Worm (Caenorhabditis elegans) whole organism, L4 larva: ENCODE measurements around the gene ZC250.4.

ENCODE experiments used
- T20F7.1 ChIP-seq: fragments of 200-800 bp; sonication (Bioruptor generic); optimal IDR thresholded peaks from 2 replicates; lab custom pipeline; 2018; ENCODE audit warnings: mild to moderate bottlenecking, missing genetic modification characterization, missing compliant biosample characterization
- T26A8.4 ChIP-seq: fragments of 200-800 bp; sonication (Bioruptor generic); IDR thresholded peaks from 2 replicates; pipeline ENCODE4 v1.3.6; 2022; ENCODE audit warnings: missing genetic modification characterization, missing compliant biosample characterization
- Y48G9A.11 ChIP-seq: fragments of 200-800 bp; sonication (Bioruptor generic); IDR thresholded peaks from 2 replicates; pipeline ENCODE4 v1.3.6; 2022; ENCODE audit warnings: missing genetic modification reagents, missing genetic modification characterization, missing compliant biosample characterization
- ZK337.2 ChIP-seq: fragments of 200-800 bp; sonication (Bioruptor generic); IDR thresholded peaks from 2 replicates; pipeline ENCODE4 v1.3.6; 2022; ENCODE audit warnings: missing genetic modification reagents, missing genetic modification characterization, missing compliant biosample characterization
- ZK546.5 ChIP-seq, 2 experiments: sonication (generic microtip); optimal IDR thresholded peaks; 2 replicates each; lab custom pipeline; 2017; ENCODE audit warnings: missing biosample characterization in 2 of 2, missing genetic modification characterization in 2 of 2
- aha-1 ChIP-seq: fragments of 150-350 bp; peaks from one replicate; lab custom pipeline; 2014; ENCODE audit warnings: missing biosample characterization, missing genetic modification characterization
- ama-1 ChIP-seq: fragments of 150-350 bp; optimal IDR thresholded peaks from 2 replicates; lab custom pipeline; 2014; ENCODE audit warnings: inconsistent platforms, mixed read lengths
- ceh-82 ChIP-seq: sonication (generic microtip); optimal IDR thresholded peaks from 2 replicates; lab custom pipeline; 2017; ENCODE audit warnings: missing biosample characterization, missing genetic modification characterization
- ces-1 ChIP-seq: fragments of 150-350 bp; sonication (generic microtip); optimal IDR thresholded peaks from 4 replicates; lab custom pipeline; 2014; ENCODE audit warnings: missing biosample characterization, missing genetic modification reagents, missing genetic modification characterization
- ctbp-1 ChIP-seq: fragments of 200-800 bp; sonication (Bioruptor generic); IDR thresholded peaks from 2 replicates; pipeline ENCODE4 v1.3.6; 2022; ENCODE audit warnings: missing genetic modification reagents, missing genetic modification characterization, missing compliant biosample characterization
- daf-12 ChIP-seq: fragments of 150-350 bp; optimal IDR thresholded peaks from 2 replicates; lab custom pipeline; 2014; ENCODE audit warnings: missing biosample characterization, missing genetic modification reagents, missing genetic modification characterization
- dmd-6 ChIP-seq: fragments of 200-800 bp; sonication (Bioruptor generic); IDR thresholded peaks from 2 replicates; pipeline ENCODE4 v1.3.6; 2022; ENCODE audit warnings: missing genetic modification reagents, missing genetic modification characterization, missing compliant biosample characterization
- dve-1 ChIP-seq: sonication (generic microtip); optimal IDR thresholded peaks from 2 replicates; lab custom pipeline; 2017; ENCODE audit warnings: antibody characterized with exemption, mild to moderate bottlenecking, missing genetic modification characterization, missing compliant biosample characterization; ENCODE audit not compliant: insufficient read depth
- egl-43 ChIP-seq: fragments of 200-800 bp; sonication (Bioruptor generic); IDR thresholded peaks from 2 replicates; pipeline ENCODE4 v1.3.6; 2022; ENCODE audit warnings: missing genetic modification reagents, missing genetic modification characterization, missing compliant biosample characterization
- fkh-10 ChIP-seq: fragments of 150-350 bp; optimal IDR thresholded peaks from 2 replicates; lab custom pipeline; 2014; ENCODE audit warnings: missing biosample characterization, missing genetic modification reagents, missing genetic modification characterization
- hif-1 ChIP-seq, 2 experiments: sonication (generic microtip); optimal IDR thresholded peaks; 2 replicates each; lab custom pipeline; 2016 to 2017; ENCODE audit warnings: missing compliant biosample characterization in 2 of 2, missing genetic modification characterization in 2 of 2, missing genetic modification reagents in 2 of 2, missing genotype in 2 of 2, mild to moderate bottlenecking in 1 of 2
- hlh-11 ChIP-seq: fragments of 200-800 bp; sonication (Bioruptor generic); optimal IDR thresholded peaks from 2 replicates; lab custom pipeline; 2018; ENCODE audit warnings: mild to moderate bottlenecking, missing genetic modification characterization, missing compliant biosample characterization
- hlh-30 ChIP-seq: sonication (generic microtip); optimal IDR thresholded peaks from 2 replicates; lab custom pipeline; 2017; ENCODE audit warnings: antibody characterized with exemption, mild to moderate bottlenecking, missing genetic modification characterization, missing compliant biosample characterization; ENCODE audit not compliant: insufficient read depth
- jun-1 ChIP-seq: fragments of 150-350 bp; optimal IDR thresholded peaks from 2 replicates; lab custom pipeline; 2014; ENCODE audit warnings: missing biosample characterization, missing genetic modification reagents, missing genetic modification characterization
- lim-7 ChIP-seq: fragments of 200-800 bp; sonication (Bioruptor generic); IDR thresholded peaks from 2 replicates; pipeline ENCODE4 v1.3.6; 2022; ENCODE audit warnings: missing genetic modification characterization, missing compliant biosample characterization
- lin-1 ChIP-seq: fragments of 200-800 bp; sonication (Bioruptor generic); IDR thresholded peaks from 2 replicates; pipeline ENCODE4 v1.3.6; 2022; ENCODE audit warnings: missing genetic modification reagents, missing genetic modification characterization, missing compliant biosample characterization
- lin-13 ChIP-seq: fragments of 150-350 bp; optimal IDR thresholded peaks from 2 replicates; lab custom pipeline; 2014; ENCODE audit warnings: missing biosample characterization, missing genetic modification reagents, missing genetic modification characterization
- lir-3 ChIP-seq: sonication (generic microtip); optimal IDR thresholded peaks from 2 replicates; lab custom pipeline; 2016; ENCODE audit warnings: mild to moderate bottlenecking, missing genetic modification characterization, missing compliant biosample characterization
- lsy-2 ChIP-seq, 2 experiments: fragments of 150-350 bp in 1 of 2; sonication (generic microtip) in 1 of 2; optimal IDR thresholded peaks; 2 replicates each; lab custom pipeline; 2014 to 2017; ENCODE audit warnings: missing biosample characterization in 2 of 2, missing genetic modification characterization in 2 of 2
- mep-1 ChIP-seq: fragments of 150-350 bp; sonication (generic microtip); optimal IDR thresholded peaks from 3 replicates; lab custom pipeline; 2014; ENCODE audit warnings: missing biosample characterization, missing genetic modification characterization
- mes-2 ChIP-seq: sonication (generic microtip); optimal IDR thresholded peaks from 2 replicates; lab custom pipeline; 2016; ENCODE audit warnings: missing genotype, mild to moderate bottlenecking, missing genetic modification characterization, missing compliant biosample characterization; ENCODE audit not compliant: poor library complexity, severe bottlenecking
- mxl-3 ChIP-seq: fragments of 200-800 bp; sonication (Bioruptor generic); optimal IDR thresholded peaks from 2 replicates; lab custom pipeline; 2018; ENCODE audit warnings: mild to moderate bottlenecking, missing genetic modification characterization, missing compliant biosample characterization
- nhr-102 ChIP-seq: sonication (generic microtip); optimal IDR thresholded peaks from 2 replicates; lab custom pipeline; 2016; ENCODE audit warnings: mild to moderate bottlenecking, missing genetic modification characterization, moderate library complexity, missing compliant biosample characterization
- nhr-11 ChIP-seq: fragments of 150-350 bp; optimal IDR thresholded peaks from 2 replicates; lab custom pipeline; 2014; ENCODE audit warnings: missing biosample characterization, missing genetic modification characterization
- nhr-111 ChIP-seq: fragments of 200-800 bp; sonication (Bioruptor generic); optimal IDR thresholded peaks from 2 replicates; lab custom pipeline; 2018; ENCODE audit warnings: mild to moderate bottlenecking, missing genetic modification characterization, missing compliant biosample characterization
- nhr-28 ChIP-seq: fragments of 150-350 bp; optimal IDR thresholded peaks from 2 replicates; lab custom pipeline; 2014; ENCODE audit warnings: missing biosample characterization, missing genetic modification characterization
- nhr-48 ChIP-seq: sonication (generic microtip); optimal IDR thresholded peaks from 2 replicates; lab custom pipeline; 2016; ENCODE audit warnings: mild to moderate bottlenecking, missing genetic modification characterization, missing compliant biosample characterization
- nhr-6 ChIP-seq: fragments of 150-350 bp; optimal IDR thresholded peaks from 2 replicates; lab custom pipeline; 2014; ENCODE audit warnings: missing biosample characterization, missing genetic modification characterization
- nhr-77 ChIP-seq: fragments of 150-350 bp; optimal IDR thresholded peaks from 2 replicates; lab custom pipeline; 2014; ENCODE audit warnings: missing biosample characterization, missing genetic modification characterization
- pqm-1 ChIP-seq: sonication (generic microtip); optimal IDR thresholded peaks from 2 replicates; lab custom pipeline; 2017; ENCODE audit warnings: missing biosample characterization, missing genetic modification characterization
- rbr-2 ChIP-seq: sonication (generic microtip); optimal IDR thresholded peaks from 2 replicates; lab custom pipeline; 2016; ENCODE audit warnings: missing genotype, missing genetic modification characterization, missing compliant biosample characterization
- set-16 ChIP-seq: fragments of 200-800 bp; sonication (Bioruptor generic); IDR thresholded peaks from 2 replicates; pipeline ENCODE4 v1.3.6; 2022; ENCODE audit warnings: missing genetic modification reagents, missing genetic modification characterization, missing compliant biosample characterization
- snpc-1.2 ChIP-seq: fragments of 200-800 bp; sonication (Bioruptor generic); IDR thresholded peaks from 2 replicates; pipeline ENCODE4 v1.3.6; 2022; ENCODE audit warnings: missing genetic modification reagents, missing genetic modification characterization, missing compliant biosample characterization
- spr-1 ChIP-seq: sonication (generic microtip); optimal IDR thresholded peaks from 2 replicates; lab custom pipeline; 2016; ENCODE audit warnings: mild to moderate bottlenecking, missing genetic modification characterization, missing compliant biosample characterization
- tra-1 ChIP-seq: fragments of 200-800 bp; sonication (Bioruptor generic); IDR thresholded peaks from 2 replicates; pipeline ENCODE4 v1.3.6; 2022; ENCODE audit warnings: missing genetic modification reagents, missing genetic modification characterization, missing compliant biosample characterization
- unc-130 ChIP-seq: sonication (generic microtip); optimal IDR thresholded peaks from 2 replicates; lab custom pipeline; 2016; ENCODE audit warnings: missing genetic modification reagents, missing genetic modification characterization, missing compliant biosample characterization
- zfp-2 ChIP-seq: sonication (generic microtip); optimal IDR thresholded peaks from 2 replicates; lab custom pipeline; 2016; ENCODE audit warnings: mild to moderate bottlenecking, missing genetic modification characterization, missing compliant biosample characterization
- zfp-3 ChIP-seq: fragments of 200-800 bp; sonication (Bioruptor generic); conservative IDR thresholded peaks from 2 replicates; pipeline ENCODE4 v1.3.6; 2022; ENCODE audit warnings: missing genetic modification reagents, missing genetic modification characterization, missing compliant biosample characterization
- zip-2 ChIP-seq: fragments of 150-350 bp; optimal IDR thresholded peaks from 2 replicates; lab custom pipeline; 2014; ENCODE audit warnings: missing biosample characterization, missing genetic modification characterization
- ztf-11 ChIP-seq: fragments of 150-350 bp; optimal IDR thresholded peaks from 2 replicates; lab custom pipeline; 2014; ENCODE audit warnings: missing biosample characterization, missing genetic modification characterization

The ZC250.4 gene

ce11 chrV:5790497-5791280 is 22.2 kb downstream of the ZC250.4 start, which contains the start of the genes nhr-142 and F44E7.9 (continued):
- peak; percentile 89 for TF ChIP-seq rbr-2 (tag; lab: Kevin White, UChicago)
- TF ChIP-seq hlh-11 (tag; lab: Kevin White, UChicago) = peak; percentile 80
- TF ChIP-seq lim-7 (GFP tag; lab: Robert Waterston, UW) = no peak
- peak; percentile 39; the same call in 1 of the 2 replicates for TF ChIP-seq ZK337.2
- TF ChIP-seq pqm-1 (tag; lab: Kevin White, UChicago) = peak; percentile 16
- peak; percentile 82 for TF ChIP-seq dve-1 (tag; lab: Kevin White, UChicago)
- peak; percentile 100 for TF ChIP-seq nhr-28 (tag; lab: Kevin White, UChicago)
- TF ChIP-seq aha-1 (tag; lab: Kevin White, UChicago) = peak; percentile 96
- peak; percentile 95 for TF ChIP-seq mes-2 (tag; lab: Kevin White, UChicago)
- TF ChIP-seq zfp-3 (GFP tag; lab: Robert Waterston, UW) = 0 out of 2 replicates have a peak, but pooled peaks have one; percentile 54
- TF ChIP-seq hlh-30 (tag; lab: Kevin White, UChicago) = peak; percentile 59
- TF ChIP-seq nhr-11 (tag; lab: Kevin White, UChicago) = peak; percentile 82
- peak; percentile 92 for TF ChIP-seq nhr-102 (tag; lab: Kevin White, UChicago)
- TF ChIP-seq spr-1 (tag; lab: Kevin White, UChicago) = peak; percentile 83
- TF ChIP-seq nhr-6 (tag; lab: Kevin White, UChicago) = peak; percentile 91
- TF ChIP-seq lsy-2 (tag; optimal IDR thresholded peaks at IDR 0.05; lab: Kevin White, UChicago) = peak; percentile 33 to 89
- peak; percentile 4 to 87 for TF ChIP-seq hif-1 (tag; optimal IDR thresholded peaks at IDR 0.05; lab: Kevin White, UChicago)
- no peak for TF ChIP-seq ceh-82 (tag; lab: Kevin White, UChicago)
- TF ChIP-seq nhr-77 = peak; percentile 84
- TF ChIP-seq unc-130 (GFP tag; lab: Kevin White, UChicago) = peak; percentile 75
- peak; percentile 67 for TF ChIP-seq ctbp-1 (GFP tag; lab: Robert Waterston, UW)
- TF ChIP-seq ama-1 (lab: Kevin White, UChicago) = no peak
- peak; percentile 14 for TF ChIP-seq zip-2
- TF ChIP-seq egl-43 (GFP tag; lab: Robert Waterston, UW) = 0 out of 2 replicates have a peak, but pooled peaks have one; percentile 12
- peak; percentile 27 for TF ChIP-seq zfp-2 (tag; lab: Kevin White, UChicago)
- TF ChIP-seq Y48G9A.11 = peak; percentile 47; the same call in 1 of the 2 replicates
- no peak for TF ChIP-seq nhr-111 (GFP tag; lab: Kevin White, UChicago)
- peak; percentile 95 for TF ChIP-seq mep-1
- TF ChIP-seq jun-1 = peak; percentile 21
- 0 out of 2 replicates have a peak, but pooled peaks have one; percentile 41 for TF ChIP-seq lin-1
- peak; percentile 58 for TF ChIP-seq tra-1 (GFP tag; lab: Robert Waterston, UW)
- TF ChIP-seq T20F7.1 = peak; percentile 83
- TF ChIP-seq lir-3 (tag; lab: Kevin White, UChicago) = peak; percentile 2
- TF ChIP-seq ZK546.5 (tag; optimal IDR thresholded peaks at IDR 0.05; lab: Kevin White, UChicago) = no peak
- TF ChIP-seq ces-1 = no peak
- TF ChIP-seq ztf-11 = no peak
- TF ChIP-seq nhr-48 (tag; lab: Kevin White, UChicago) = peak; percentile 71
- TF ChIP-seq lin-13 = peak; percentile 80
- peak; percentile 66 for TF ChIP-seq snpc-1.2 (GFP tag; lab: Robert Waterston, UW)

- TF ChIP-seq dmd-6 (GFP tag; lab: Robert Waterston, UW) (peak; percentile 18; the same call in 1 of the 2 replicates), fkh-10 (GFP tag; lab: Kevin White, UChicago) (no peak), set-16 (no peak), egl-43 (GFP tag; lab: Robert Waterston, UW) (peak; percentile 19; the same call in 1 of the 2 replicates), hlh-11 (tag; lab: Kevin White, UChicago) (peak; percentile 10), T26A8.4 (GFP tag; lab: Robert Waterston, UW) (no peak), mxl-3 (no peak), nhr-102 (tag; lab: Kevin White, UChicago) (peak; percentile 13), nhr-28 (tag; lab: Kevin White, UChicago) (peak; percentile 99), daf-12 (no peak), pqm-1 (tag; lab: Kevin White, UChicago) (peak; percentile 38), dve-1 (tag; lab: Kevin White, UChicago) (peak; percentile 5)
- TF ChIP-seq, all 104 proteins: peak for 7
Observed at ce11 chrV:5788650-5789049, 24.3 kb downstream of the ZC250.4 start.
